Fruit fly (Drosophila melanogaster) whole organism, embryonic: ENCODE measurements around the gene CG9986.
A peak's percentile ranks its signal among the peaks of the same experiment; 100 is the strongest.

Experiments
- Aef1 ChIP-seq: fragments of 200-800 bp; sonication (Bioruptor generic); IDR thresholded peaks from 3 replicates; pipeline ENCODE4 v1.3.6; 2022; ENCODE audit warnings: missing biosample characterization, missing genetic modification characterization
- Antp ChIP-seq: fragments of 200-800 bp; sonication (Bioruptor generic); optimal IDR thresholded peaks from 3 replicates; lab custom pipeline; 2016; ENCODE audit warnings: missing biosample characterization, missing genetic modification characterization
- Atf-2 ChIP-seq: fragments of 200-800 bp; sonication (Bioruptor generic); optimal IDR thresholded peaks from 2 replicates; lab custom pipeline; 2016; ENCODE audit warnings: missing biosample characterization, missing genetic modification characterization
- BtbVII ChIP-seq: fragments of 200-800 bp; sonication (Bioruptor generic); optimal IDR thresholded peaks from 3 replicates; lab custom pipeline; 2017; ENCODE audit warnings: missing biosample characterization, mild to moderate bottlenecking, missing genetic modification characterization
- CG10274 ChIP-seq: fragments of 200-800 bp; sonication (Bioruptor generic); optimal IDR thresholded peaks from 3 replicates; lab custom pipeline; 2017; ENCODE audit warnings: missing biosample characterization, mild to moderate bottlenecking, missing genetic modification characterization
- CG12104 ChIP-seq: fragments of 200-800 bp; sonication (Bioruptor generic); optimal IDR thresholded peaks from 3 replicates; lab custom pipeline; 2016; ENCODE audit warnings: missing biosample characterization, missing genetic modification characterization
- CG14014 ChIP-seq: fragments of 200-800 bp; sonication (Bioruptor generic); IDR thresholded peaks from 2 replicates; pipeline ENCODE4 v1.3.6; 2022; ENCODE audit warnings: missing biosample characterization, missing genetic modification characterization
- CG17328 ChIP-seq: fragments of 200-800 bp; sonication (Bioruptor generic); IDR thresholded peaks from 2 replicates; pipeline ENCODE4 v1.3.6; 2022; ENCODE audit warnings: missing biosample characterization, missing genetic modification characterization
- CG17385 ChIP-seq: fragments of 200-800 bp; sonication (Bioruptor generic); optimal IDR thresholded peaks from 3 replicates; lab custom pipeline; 2018; ENCODE audit warnings: missing biosample characterization, mild to moderate bottlenecking, missing genetic modification characterization
- CG17802 ChIP-seq: fragments of 200-800 bp; sonication (Bioruptor generic); optimal IDR thresholded peaks from 2 replicates; lab custom pipeline; 2018; ENCODE audit warnings: missing biosample characterization, mild to moderate bottlenecking, missing genetic modification characterization, moderate library complexity
- CG2712 ChIP-seq: fragments of 200-800 bp; optimal IDR thresholded peaks from 3 replicates; lab custom pipeline; 2019; ENCODE audit warnings: missing biosample characterization, mild to moderate bottlenecking, missing genetic modification characterization, moderate library complexity
- CG30020 ChIP-seq: fragments of 200-800 bp; optimal IDR thresholded peaks from 2 replicates; lab custom pipeline; 2019; ENCODE audit warnings: missing biosample characterization, mild to moderate bottlenecking, missing genetic modification characterization, moderate library complexity
- CG3838 ChIP-seq: fragments of 200-800 bp; sonication (Bioruptor generic); optimal IDR thresholded peaks from 3 replicates; lab custom pipeline; 2016; ENCODE audit warnings: missing biosample characterization, missing genetic modification characterization
- CG3995 ChIP-seq: fragments of 200-800 bp; sonication (Bioruptor generic); optimal IDR thresholded peaks from 3 replicates; lab custom pipeline; 2016; ENCODE audit warnings: missing biosample characterization, missing genetic modification characterization
- CG4820 ChIP-seq: fragments of 200-800 bp; sonication (Bioruptor generic); optimal IDR thresholded peaks from 3 replicates; lab custom pipeline; 2016; ENCODE audit warnings: missing biosample characterization, missing genetic modification characterization
- CG7556 ChIP-seq: fragments of 200-800 bp; sonication (Bioruptor generic); optimal IDR thresholded peaks from 2 replicates; lab custom pipeline; 2017; ENCODE audit warnings: missing biosample characterization, mild to moderate bottlenecking, missing genetic modification characterization
- CG7745 ChIP-seq: fragments of 200-800 bp; sonication (Bioruptor generic); optimal IDR thresholded peaks from 2 replicates; lab custom pipeline; 2018; ENCODE audit warnings: missing biosample characterization, mild to moderate bottlenecking, missing genetic modification characterization, moderate library complexity
- CG7963 ChIP-seq: fragments of 200-800 bp; sonication (Bioruptor generic); IDR thresholded peaks from 3 replicates; pipeline ENCODE4 v1.3.6; 2022; ENCODE audit warnings: missing biosample characterization, missing genetic modification characterization; ENCODE audit not compliant: partially characterized antibody
- Camta ChIP-seq: fragments of 200-800 bp; sonication (Bioruptor generic); optimal IDR thresholded peaks from 2 replicates; lab custom pipeline; 2016; ENCODE audit warnings: missing biosample characterization, missing genetic modification characterization
- Hmx ChIP-seq: fragments of 200-800 bp; sonication (Bioruptor generic); optimal IDR thresholded peaks from 2 replicates; lab custom pipeline; 2016; ENCODE audit warnings: missing biosample characterization, missing genetic modification characterization
- Hr3 ChIP-seq: fragments of 200-800 bp; sonication (Bioruptor generic); optimal IDR thresholded peaks from 3 replicates; lab custom pipeline; 2016; ENCODE audit warnings: missing biosample characterization, missing genetic modification characterization
- Lhr ChIP-seq: fragments of 200-800 bp; sonication (Bioruptor generic); optimal IDR thresholded peaks from 3 replicates; lab custom pipeline; 2017; ENCODE audit warnings: mild to moderate bottlenecking, missing biosample characterization, missing genetic modification reagents, missing genetic modification characterization
- MESR4 ChIP-seq: fragments of 200-800 bp; sonication (Bioruptor generic); optimal IDR thresholded peaks from 2 replicates; lab custom pipeline; 2018; ENCODE audit warnings: missing biosample characterization, mild to moderate bottlenecking, missing genetic modification characterization, moderate library complexity
- Nf-YB ChIP-seq: fragments of 200-800 bp; sonication (Bioruptor generic); optimal IDR thresholded peaks from 3 replicates; lab custom pipeline; 2019; ENCODE audit warnings: missing biosample characterization, mild to moderate bottlenecking, missing genetic modification characterization, moderate library complexity
- Oli ChIP-seq: fragments of 200-800 bp; sonication (Bioruptor generic); optimal IDR thresholded peaks from 2 replicates; lab custom pipeline; 2018; ENCODE audit warnings: missing biosample characterization, mild to moderate bottlenecking, missing genetic modification characterization, moderate library complexity
- Trl ChIP-seq, 3 experiments: fragments of >200 bp in 2 of 3; fragments of 200-800 bp in 1 of 3; sonication (Bioruptor generic) in 1 of 3; optimal IDR thresholded peaks; 2 replicates in 1 of 3; 3 replicates in 2 of 3; lab custom pipeline; 2016 to 2017; ENCODE audit warnings: missing biosample characterization in 1 of 3, missing genetic modification characterization in 1 of 3
- Usf ChIP-seq: fragments of 200-800 bp; sonication (Bioruptor generic); optimal IDR thresholded peaks from 2 replicates; lab custom pipeline; 2017; ENCODE audit warnings: missing genotype, missing biosample characterization, missing genetic modification characterization
- Xbp1 ChIP-seq: fragments of 200-800 bp; sonication (Bioruptor generic); optimal IDR thresholded peaks from 3 replicates; lab custom pipeline; 2016; ENCODE audit warnings: missing biosample characterization, mild to moderate bottlenecking, missing genetic modification characterization
- ase ChIP-seq: fragments of 200-800 bp; sonication (Bioruptor generic); IDR thresholded peaks from 3 replicates; pipeline ENCODE4 v1.3.6; 2022; ENCODE audit warnings: missing biosample characterization, missing genetic modification characterization
- bab2 ChIP-seq: fragments of 200-800 bp; sonication (Bioruptor generic); optimal IDR thresholded peaks from 2 replicates; lab custom pipeline; 2016; ENCODE audit warnings: missing biosample characterization, missing genetic modification characterization
- bcd ChIP-seq: fragments of 200-800 bp; sonication (Bioruptor generic); optimal IDR thresholded peaks from 2 replicates; lab custom pipeline; 2017; ENCODE audit warnings: missing biosample characterization, mild to moderate bottlenecking, missing genetic modification characterization
- br ChIP-seq: fragments of >200 bp; optimal IDR thresholded peaks from 2 replicates; lab custom pipeline; 2017
- cg ChIP-seq: fragments of 200-800 bp; sonication (Bioruptor generic); optimal IDR thresholded peaks from 3 replicates; lab custom pipeline; 2019; ENCODE audit warnings: missing biosample characterization, mild to moderate bottlenecking, missing genetic modification characterization, moderate library complexity
- danr ChIP-seq: fragments of 200-800 bp; sonication (Bioruptor generic); IDR thresholded peaks from 2 replicates; pipeline ENCODE4 v1.3.6; 2022; ENCODE audit warnings: missing biosample characterization, missing genetic modification characterization
- ewg ChIP-seq: fragments of 200-800 bp; sonication (Bioruptor generic); optimal IDR thresholded peaks from 3 replicates; lab custom pipeline; 2017; ENCODE audit warnings: mild to moderate bottlenecking, missing biosample characterization, missing genetic modification reagents, missing genetic modification characterization
- fd102C ChIP-seq: fragments of 200-800 bp; sonication (Bioruptor generic); optimal IDR thresholded peaks from 2 replicates; lab custom pipeline; 2018; ENCODE audit warnings: missing biosample characterization, mild to moderate bottlenecking, missing genetic modification characterization, moderate library complexity
- grau ChIP-seq: fragments of 200-800 bp; optimal IDR thresholded peaks from 3 replicates; lab custom pipeline; 2019; ENCODE audit warnings: missing biosample characterization, mild to moderate bottlenecking, missing genetic modification characterization, moderate library complexity
- gro ChIP-seq: fragments of 200-800 bp; sonication (Bioruptor generic); optimal IDR thresholded peaks from 2 replicates; lab custom pipeline; 2016; ENCODE audit warnings: missing biosample characterization, missing genetic modification characterization
- hbn ChIP-seq: fragments of 200-800 bp; sonication (Bioruptor generic); IDR thresholded peaks from 2 replicates; pipeline ENCODE4 v1.3.6; 2022; ENCODE audit warnings: missing biosample characterization, missing genetic modification characterization; ENCODE audit not compliant: partially characterized antibody
- her ChIP-seq: fragments of 200-800 bp; sonication (Bioruptor generic); optimal IDR thresholded peaks from 2 replicates; lab custom pipeline; 2016; ENCODE audit warnings: missing biosample characterization, missing genetic modification characterization
- inv ChIP-seq: fragments of 200-800 bp; sonication (Bioruptor generic); IDR thresholded peaks from 2 replicates; pipeline ENCODE4 v1.3.6; 2022; ENCODE audit warnings: missing biosample characterization, missing genetic modification characterization; ENCODE audit not compliant: partially characterized antibody
- jumu ChIP-seq: fragments of 200-800 bp; sonication (Bioruptor generic); optimal IDR thresholded peaks from 3 replicates; lab custom pipeline; 2016; ENCODE audit warnings: missing biosample characterization, missing genetic modification characterization
- kni ChIP-seq: fragments of 200-800 bp; sonication (Bioruptor generic); optimal IDR thresholded peaks from 3 replicates; lab custom pipeline; 2017; ENCODE audit warnings: mild to moderate bottlenecking, missing biosample characterization, missing genetic modification reagents, missing genetic modification characterization
- onecut ChIP-seq: fragments of 200-800 bp; sonication (Bioruptor generic); IDR thresholded peaks from 2 replicates; pipeline ENCODE4 v1.3.6; 2022; ENCODE audit warnings: missing biosample characterization, missing genetic modification characterization
- pho ChIP-seq: fragments of 200-800 bp; sonication (Bioruptor generic); optimal IDR thresholded peaks from 2 replicates; lab custom pipeline; 2016; ENCODE audit warnings: missing biosample characterization, missing genetic modification characterization
- salm ChIP-seq: fragments of 200-800 bp; sonication (Bioruptor generic); optimal IDR thresholded peaks from 2 replicates; lab custom pipeline; 2018; ENCODE audit warnings: missing biosample characterization, mild to moderate bottlenecking, missing genetic modification characterization
- slbo ChIP-seq: fragments of 200-800 bp; sonication (Bioruptor generic); IDR thresholded peaks from 2 replicates; pipeline ENCODE4 v1.3.6; 2022; ENCODE audit warnings: missing biosample characterization, missing genetic modification characterization
- sob ChIP-seq: fragments of 200-800 bp; sonication (Bioruptor generic); IDR thresholded peaks from 2 replicates; pipeline ENCODE4 v1.3.6; 2022; ENCODE audit warnings: missing biosample characterization, missing genetic modification characterization
- tx ChIP-seq: fragments of 200-800 bp; sonication (Bioruptor generic); optimal IDR thresholded peaks from 2 replicates; lab custom pipeline; 2016; ENCODE audit warnings: missing biosample characterization, missing genetic modification characterization

The CG9986 gene

DNA sequence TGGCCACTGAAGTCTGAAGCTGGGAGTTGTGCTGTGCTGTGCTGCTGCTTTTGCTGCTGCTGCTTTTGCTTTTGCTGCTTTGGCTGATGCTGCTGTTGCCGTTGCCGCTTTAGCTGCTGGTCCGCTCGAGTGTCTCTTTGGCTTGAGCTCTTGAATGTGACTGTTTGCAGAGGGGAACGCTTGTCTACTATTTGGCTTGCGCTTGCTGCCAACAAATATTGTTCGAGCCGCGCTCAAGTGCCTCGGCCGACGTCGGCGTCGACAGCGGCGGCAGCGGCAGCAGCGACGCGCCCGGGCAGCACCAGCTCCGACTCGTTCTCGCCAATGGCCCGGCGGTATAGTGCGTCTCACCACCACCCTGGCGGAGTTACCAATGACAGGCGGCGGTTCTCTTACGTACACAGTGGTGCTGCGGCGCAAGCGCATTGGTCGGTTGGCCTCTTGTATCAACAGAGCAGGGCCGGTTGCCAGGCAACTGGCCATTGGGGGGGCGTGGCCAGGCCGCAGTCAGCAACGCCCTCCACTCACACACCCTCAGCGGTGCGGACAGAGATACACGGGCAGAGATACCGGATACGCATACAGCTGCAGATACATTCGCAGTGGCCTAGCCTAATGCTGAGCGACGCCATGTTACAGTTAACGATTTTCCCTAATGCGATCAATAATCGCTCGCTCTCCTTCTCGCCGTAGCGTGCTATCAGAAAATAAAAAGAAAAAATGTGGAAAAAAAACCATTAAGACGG lies 20.6 kb upstream of the CG9986 start, which contains the start of gene fkh (continued):
- TF ChIP-seq fd102C (peak; percentile 90), Xbp1 (GFP tag; lab: Kevin White, UChicago) (peak; percentile 60), danr (GFP tag; lab: Robert Waterston, UW) (peak; percentile 62; the same call in 1 of the 2 replicates), Antp (GFP tag; lab: Kevin White, UChicago) (peak; percentile 88), BtbVII (GFP tag; lab: Kevin White, UChicago) (peak; percentile 97), kni (GFP tag; lab: Kevin White, UChicago) (peak; percentile 100), CG17328 (peak; percentile 48; the same call in 1 of the 2 replicates), Oli (tag; lab: Kevin White, UChicago) (no peak), her (GFP tag; lab: Kevin White, UChicago) (peak; percentile 92), ase (no peak; the same call in 2 of the 3 replicates), Nf-YB (GFP tag; lab: Kevin White, UChicago) (peak; percentile 100), bcd (GFP tag; lab: Kevin White, UChicago) (peak; percentile 92), inv (no peak), CG17385 (GFP tag; lab: Kevin White, UChicago) (peak; percentile 84), Hmx (GFP tag; lab: Kevin White, UChicago) (no peak), CG14014 (GFP tag; lab: Robert Waterston, UW) (peak; percentile 81; the same call in 1 of the 2 replicates), Usf (peak; percentile 39), CG7745 (tag; lab: Kevin White, UChicago) (peak; percentile 69), CG4820 (peak; percentile 65), sob (GFP tag; lab: Robert Waterston, UW) (peak; percentile 86; the same call in 1 of the 2 replicates), bab2 (GFP tag; lab: Kevin White, UChicago) (peak; percentile 89), gro (GFP tag; lab: Kevin White, UChicago) (no peak), CG2712 (tag; lab: Kevin White, UChicago) (peak; percentile 62), tx (peak; percentile 78), MESR4 (peak; percentile 30), Aef1 (GFP tag; lab: Robert Waterston, UW) (0 out of 3 replicates have a peak, but pooled peaks have one; percentile 19), CG10274 (GFP tag; lab: Kevin White, UChicago) (peak; percentile 85), slbo (peak; percentile 56), cg (GFP tag; lab: Kevin White, UChicago) (peak; percentile 98), onecut (GFP tag; lab: Robert Waterston, UW) (peak; percentile 93), grau (tag; lab: Kevin White, UChicago) (peak; percentile 55), CG30020 (tag; lab: Kevin White, UChicago) (no peak), Trl (optimal IDR thresholded peaks at IDR 0.05; lab: Kevin White, UChicago) (peak in 1 of 2 experiments; percentile 38), Trl (GFP tag; optimal IDR thresholded peaks at IDR 0.05; lab: Kevin White, UChicago) (peak; percentile 94), salm (tag; lab: Kevin White, UChicago) (peak; percentile 64), Camta (peak; percentile 90), jumu (GFP tag; lab: Kevin White, UChicago) (peak; percentile 92), CG17802 (tag; lab: Kevin White, UChicago) (peak; percentile 52), CG12104 (GFP tag; lab: Kevin White, UChicago) (peak; percentile 92), pho (peak; percentile 92), Lhr (GFP tag; lab: Kevin White, UChicago) (peak; percentile 91), CG3838 (GFP tag; lab: Kevin White, UChicago) (peak; percentile 88), CG7963 (no peak), br (lab: Kevin White, UChicago) (no peak), ewg (GFP tag; lab: Kevin White, UChicago) (peak; percentile 97), hbn (GFP tag; lab: Robert Waterston, UW) (no peak), Hr3 (GFP tag; lab: Kevin White, UChicago) (peak; percentile 46), Atf-2 (GFP tag; lab: Kevin White, UChicago) (peak; percentile 80), CG3995 (GFP tag; lab: Kevin White, UChicago) (peak; percentile 71), CG7556 (peak; percentile 93)
